Worm (Caenorhabditis elegans) whole organism, L4/young adult: ENCODE results near the gene fut-8.

Experiments used
- W03F9.2 ChIP-seq: fragments of 150-350 bp; optimal IDR thresholded peaks from 2 replicates; lab custom pipeline; 2014; ENCODE audit warnings: missing biosample characterization, missing genetic modification characterization
- dao-5 ChIP-seq: sonication (generic microtip); optimal IDR thresholded peaks from 2 replicates; lab custom pipeline; 2016; ENCODE audit warnings: missing genotype, missing genetic modification characterization, moderate library complexity, missing compliant biosample characterization
- him-1 ChIP-seq: sonication (generic microtip); optimal IDR thresholded peaks from 2 replicates; lab custom pipeline; 2016; ENCODE audit warnings: missing genotype, missing genetic modification reagents, missing genetic modification characterization, missing compliant biosample characterization

DNA sequence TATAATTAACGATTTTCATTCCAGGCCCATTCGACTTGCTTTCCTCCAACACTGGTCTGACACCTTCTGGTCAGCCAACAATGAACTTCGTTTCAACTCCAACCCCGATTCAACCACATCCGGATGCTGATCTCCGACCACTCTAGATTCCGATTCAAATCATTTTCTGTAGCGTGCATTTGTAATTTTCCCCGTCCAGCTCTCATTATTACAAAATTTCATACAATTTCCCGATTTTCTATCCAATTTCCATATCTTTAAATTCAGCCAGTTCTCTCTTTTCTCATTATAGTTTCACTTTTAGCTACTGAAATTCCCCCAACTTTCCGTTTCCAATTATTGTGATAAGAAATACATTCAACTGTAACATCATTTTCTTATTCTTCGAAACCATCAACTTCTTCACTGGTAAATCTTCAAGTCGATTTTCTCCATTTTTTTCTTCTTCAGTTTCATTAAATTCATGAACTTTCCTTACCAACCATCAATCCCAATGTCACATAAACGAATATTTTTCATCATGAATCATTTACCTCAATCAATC, 25.3 kb upstream of the fut-8 start:
- no peak for TF ChIP-seq him-1 (tag; lab: Kevin White, UChicago)
- no peak for TF ChIP-seq W03F9.2 (tag; lab: Kevin White, UChicago)
- no peak for TF ChIP-seq dao-5
